Worm (Caenorhabditis elegans): ENCODE results near the gene T21B6.3.
A peak's percentile ranks its signal among the peaks of the same experiment; 100 is the strongest.

The T21B6.3 gene

DNA sequence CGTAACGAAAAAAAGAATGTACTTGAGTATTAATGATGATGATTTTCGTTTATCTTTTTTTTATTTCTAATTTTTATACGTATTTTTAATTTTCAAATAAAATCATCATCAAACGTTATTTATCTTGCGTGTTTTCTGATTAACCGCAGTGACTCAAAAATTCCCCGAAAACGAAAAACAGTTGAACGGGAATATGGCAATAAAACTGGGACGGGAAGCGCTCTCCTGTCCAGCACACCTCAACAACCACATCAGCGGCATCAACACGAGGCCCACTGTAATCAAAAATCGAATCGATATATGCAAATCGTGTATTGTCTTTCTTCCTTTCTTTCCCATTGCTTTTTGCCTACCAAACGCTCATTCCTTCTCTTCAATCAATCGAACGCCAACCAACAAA is 10.4 kb upstream of the T21B6.3 start, which contains the start of gene K09C8.2:
Gene K09C8.2 (plus strand): TSS at position 301 of the 400 bp plus-strand sequence.
- TF ChIP-seq aptf-3 (GFP tag; IDR thresholded peaks at IDR 0.05): no peak
- no peak for TF ChIP-seq ceh-27 (GFP tag; optimal IDR thresholded peaks at IDR 0.05)
- no peak for TF ChIP-seq Y67H2A.10 (GFP tag; conservative IDR thresholded peaks at IDR 0.05)
- no peak for TF ChIP-seq bed-1 (GFP tag; IDR thresholded peaks at IDR 0.05)
- TF ChIP-seq B0035.1 (tag; optimal IDR thresholded peaks at IDR 0.05): no peak
- no peak for TF ChIP-seq ztf-18 (tag; optimal IDR thresholded peaks at IDR 0.05)
- TF ChIP-seq Y95B8A.8 (GFP tag; IDR thresholded peaks at IDR 0.05): no peak
- no peak for TF ChIP-seq K11D2.4 (GFP tag; IDR thresholded peaks at IDR 0.05)
- no peak for TF ChIP-seq rec-8 (tag; optimal IDR thresholded peaks at IDR 0.05)
- no peak for TF ChIP-seq nhr-80 (tag; optimal IDR thresholded peaks at IDR 0.05)
- no peak for TF ChIP-seq egrh-3 (GFP tag; IDR thresholded peaks at IDR 0.05)
- no peak for TF ChIP-seq hlh-26 (GFP tag; conservative IDR thresholded peaks at IDR 0.05)
- TF ChIP-seq nhr-90 (tag; optimal IDR thresholded peaks at IDR 0.05): no peak
- TF ChIP-seq ama-1 (optimal IDR thresholded peaks at IDR 0.05): no peak
- no peak for TF ChIP-seq ama-1 (GFP tag; optimal IDR thresholded peaks at IDR 0.05)
- no peak for TF ChIP-seq madf-10 (tag; optimal IDR thresholded peaks at IDR 0.05)
- no peak for TF ChIP-seq hlh-12 (tag; optimal IDR thresholded peaks at IDR 0.05)
- TF ChIP-seq rcor-1 (GFP tag; IDR thresholded peaks at IDR 0.05): no peak
- no peak for TF ChIP-seq lin-40 (tag; optimal IDR thresholded peaks at IDR 0.05)

DNA sequence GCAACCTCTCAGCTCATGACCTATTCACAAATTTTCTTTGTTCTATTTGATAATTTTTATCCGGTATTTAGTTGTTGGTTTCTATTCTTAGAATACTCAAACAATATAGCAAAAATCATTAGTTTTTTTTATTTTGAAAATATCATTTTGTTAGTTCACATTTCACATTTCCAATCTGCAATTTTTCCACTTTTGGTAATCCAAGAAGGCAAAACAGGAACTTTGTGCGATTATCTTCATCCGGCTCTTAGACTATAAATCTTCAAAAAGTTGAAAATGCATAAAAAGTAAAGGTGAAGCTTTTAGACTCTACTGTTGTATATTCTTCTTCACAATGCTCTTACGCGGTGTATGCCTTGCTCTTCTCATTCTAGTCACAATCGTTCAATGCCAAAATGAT is 9.7 kb upstream of the T21B6.3 start, which contains the start of gene nlp-19:
Gene nlp-19 (plus strand): TSS at position 301 of the 400 bp plus-strand sequence.
- no peak for TF ChIP-seq ztf-18 (tag; optimal IDR thresholded peaks at IDR 0.05)
- TF ChIP-seq xnd-1 (tag; optimal IDR thresholded peaks at IDR 0.05): no peak
- TF ChIP-seq F37B4.10 (GFP tag; IDR thresholded peaks at IDR 0.05): no peak
- no peak for TF ChIP-seq ceh-91 (GFP tag; IDR thresholded peaks at IDR 0.05)
- no peak for TF ChIP-seq gei-17 (GFP tag; optimal IDR thresholded peaks at IDR 0.05)
- no peak for TF ChIP-seq hrde-1 (tag; optimal IDR thresholded peaks at IDR 0.05; ENCODE audit: borderline replicate concordance)
- TF ChIP-seq sdz-38 (tag; optimal IDR thresholded peaks at IDR 0.05): no peak
- no peak for TF ChIP-seq lag-1 (GFP tag; IDR thresholded peaks at IDR 0.05)
- no peak for TF ChIP-seq him-1 (tag; optimal IDR thresholded peaks at IDR 0.05)
- TF ChIP-seq ceh-40 (GFP tag; IDR thresholded peaks at IDR 0.05): no peak
- no peak for TF ChIP-seq tlf-1 (GFP tag; optimal IDR thresholded peaks at IDR 0.05)
- TF ChIP-seq sea-2 (GFP tag; IDR thresholded peaks at IDR 0.05): no peak
- no peak for TF ChIP-seq mxl-1 (tag; optimal IDR thresholded peaks at IDR 0.05)
- no peak for TF ChIP-seq ceh-27 (GFP tag; optimal IDR thresholded peaks at IDR 0.05)
- no peak for TF ChIP-seq sptf-2 (GFP tag; optimal IDR thresholded peaks at IDR 0.05)
- TF ChIP-seq let-607 (tag; optimal IDR thresholded peaks at IDR 0.05): no peak

DNA sequence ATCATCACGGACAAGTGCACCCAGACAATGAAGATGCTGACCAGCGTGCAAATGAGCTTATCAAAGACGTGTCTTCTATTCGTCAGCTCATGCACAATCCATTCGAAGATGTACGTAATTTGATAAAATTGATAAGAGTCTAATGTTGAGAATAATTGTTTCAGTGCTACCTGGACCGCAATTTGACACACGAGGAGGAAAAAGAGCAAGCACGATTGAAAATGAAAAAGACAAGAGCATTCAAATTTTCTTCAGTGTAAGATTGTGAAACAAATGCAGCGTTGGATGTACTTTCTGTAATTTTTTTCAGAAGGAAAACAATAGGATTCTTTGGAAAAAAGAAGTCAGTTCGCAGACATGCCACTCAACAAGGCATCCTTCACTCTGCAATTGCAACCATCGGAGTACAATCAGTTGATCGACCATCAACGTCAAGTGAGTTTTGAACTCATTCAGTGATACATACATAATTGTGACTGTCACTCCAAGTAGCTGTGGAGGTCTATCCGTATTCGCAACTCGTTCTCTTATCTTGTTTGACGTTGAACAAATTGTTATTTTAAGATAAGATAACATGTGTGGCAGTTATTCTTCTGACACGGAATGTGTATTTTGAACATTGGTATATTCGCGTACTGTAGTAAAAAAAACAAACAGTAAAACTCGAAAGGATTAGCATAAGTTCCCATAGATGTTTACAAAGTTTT is 8.4 kb upstream of the T21B6.3 start:
- TF ChIP-seq nhr-80 (tag; optimal IDR thresholded peaks at IDR 0.05) (peak; percentile 84), ccch-3 (GFP tag; optimal IDR thresholded peaks at IDR 0.05) (no peak), snpc-3.4 (tag; optimal IDR thresholded peaks at IDR 0.05) (no peak), fkh-3 (tag; optimal IDR thresholded peaks at IDR 0.05) (no peak)

Data from whole organism, young adult.